Worm (Caenorhabditis elegans) whole organism, L2 larva: ENCODE data around the gene ugt-67.

Source experiments
- F13H6.1 ChIP-seq: sonication (generic microtip); optimal IDR thresholded peaks from 2 replicates; lab custom pipeline; 2016; ENCODE audit warnings: missing genetic modification characterization, missing compliant biosample characterization
- R02D3.7 ChIP-seq: fragments of 150-350 bp; optimal IDR thresholded peaks from 2 replicates; lab custom pipeline; 2014; ENCODE audit warnings: missing biosample characterization, missing genetic modification characterization
- Y55F3AM.14 ChIP-seq: fragments of 200-800 bp; sonication (Bioruptor generic); optimal IDR thresholded peaks from 2 replicates; lab custom pipeline; 2018; ENCODE audit warnings: mild to moderate bottlenecking, missing genetic modification characterization, missing compliant biosample characterization
- ZK546.5 ChIP-seq: sonication (generic microtip); optimal IDR thresholded peaks from 2 replicates; lab custom pipeline; 2017; ENCODE audit warnings: missing biosample characterization, missing genetic modification characterization
- alr-1 ChIP-seq: fragments of 150-350 bp; optimal IDR thresholded peaks from 2 replicates; lab custom pipeline; 2014; ENCODE audit warnings: missing biosample characterization, missing genetic modification characterization
- blmp-1 ChIP-seq: sonication (generic microtip); optimal IDR thresholded peaks from 2 replicates; lab custom pipeline; 2017; ENCODE audit warnings: missing genetic modification characterization, mild to moderate bottlenecking, missing compliant biosample characterization, antibody characterized with exemption, moderate library complexity; ENCODE audit not compliant: insufficient read depth
- ceh-82 ChIP-seq: fragments of 150-350 bp; optimal IDR thresholded peaks from 2 replicates; lab custom pipeline; 2014; ENCODE audit warnings: missing biosample characterization, missing genetic modification characterization
- crh-2 ChIP-seq: sonication (generic microtip); optimal IDR thresholded peaks from 2 replicates; lab custom pipeline; 2017; ENCODE audit warnings: missing biosample characterization, missing genetic modification characterization
- dmd-4 ChIP-seq: sonication (generic microtip); optimal IDR thresholded peaks from 2 replicates; lab custom pipeline; 2017; ENCODE audit warnings: missing biosample characterization, missing genetic modification characterization
- egl-27 ChIP-seq: sonication (generic microtip); optimal IDR thresholded peaks from 3 replicates; lab custom pipeline; 2017; ENCODE audit warnings: missing biosample characterization, missing genetic modification reagents, missing genetic modification characterization
- elt-1 ChIP-seq: fragments of 150-350 bp; optimal IDR thresholded peaks from 2 replicates; lab custom pipeline; 2014; ENCODE audit warnings: missing biosample characterization, missing genetic modification characterization
- elt-3 ChIP-seq: sonication (generic microtip); optimal IDR thresholded peaks from 2 replicates; lab custom pipeline; 2017; ENCODE audit warnings: missing biosample characterization, missing genetic modification characterization
- fos-1 ChIP-seq: fragments of 150-350 bp; optimal IDR thresholded peaks from 2 replicates; lab custom pipeline; 2014; ENCODE audit warnings: missing biosample characterization, missing genetic modification characterization
- gmeb-1 ChIP-seq: fragments of 150-350 bp; optimal IDR thresholded peaks from 2 replicates; lab custom pipeline; 2014; ENCODE audit warnings: missing biosample characterization, missing genetic modification characterization
- lin-11 ChIP-seq: fragments of 150-350 bp; sonication (generic microtip); optimal IDR thresholded peaks from 2 replicates; lab custom pipeline; 2014; ENCODE audit warnings: missing biosample characterization, missing genetic modification characterization, inconsistent platforms, mixed read lengths
- lin-13 ChIP-seq: fragments of 150-350 bp; optimal IDR thresholded peaks from 2 replicates; lab custom pipeline; 2014; ENCODE audit warnings: missing biosample characterization, missing genetic modification reagents, missing genetic modification characterization
- lin-39 ChIP-seq: fragments of 150-350 bp; optimal IDR thresholded peaks from 2 replicates; lab custom pipeline; 2014; ENCODE audit warnings: missing biosample characterization, missing genetic modification reagents, missing genetic modification characterization
- mab-5 ChIP-seq: fragments of 150-350 bp; optimal IDR thresholded peaks from 2 replicates; lab custom pipeline; 2014; ENCODE audit warnings: missing biosample characterization, missing genetic modification characterization
- mdl-1 ChIP-seq, 2 experiments: fragments of 150-350 bp in 1 of 2; sonication (generic microtip) in 1 of 2; optimal IDR thresholded peaks; 2 replicates each; lab custom pipeline; 2017; ENCODE audit warnings: missing biosample characterization in 2 of 2, missing genetic modification characterization in 2 of 2
- nhr-10 ChIP-seq: sonication (generic microtip); optimal IDR thresholded peaks from 2 replicates; lab custom pipeline; 2017; ENCODE audit warnings: missing biosample characterization, missing genetic modification characterization
- nhr-12 ChIP-seq: fragments of 150-350 bp; optimal IDR thresholded peaks from 2 replicates; lab custom pipeline; 2014; ENCODE audit warnings: missing biosample characterization, missing genetic modification characterization
- nhr-129 ChIP-seq: fragments of 150-350 bp; optimal IDR thresholded peaks from 2 replicates; lab custom pipeline; 2014; ENCODE audit warnings: missing biosample characterization, missing genetic modification characterization
- nhr-21 ChIP-seq: fragments of 150-350 bp; optimal IDR thresholded peaks from 2 replicates; lab custom pipeline; 2014; ENCODE audit warnings: missing biosample characterization, missing genetic modification characterization
- nhr-237 ChIP-seq: fragments of 150-350 bp; optimal IDR thresholded peaks from 2 replicates; lab custom pipeline; 2014; ENCODE audit warnings: missing biosample characterization, missing genetic modification characterization
- nhr-6 ChIP-seq: fragments of 150-350 bp; optimal IDR thresholded peaks from 2 replicates; lab custom pipeline; 2014; ENCODE audit warnings: missing biosample characterization, missing genetic modification characterization
- nhr-77 ChIP-seq: fragments of 150-350 bp; optimal IDR thresholded peaks from 2 replicates; lab custom pipeline; 2014; ENCODE audit warnings: missing biosample characterization, missing genetic modification characterization
- peb-1 ChIP-seq: fragments of 150-350 bp; optimal IDR thresholded peaks from 2 replicates; lab custom pipeline; 2014; ENCODE audit warnings: missing biosample characterization, missing genetic modification characterization
- sem-4 ChIP-seq: fragments of 150-350 bp; optimal IDR thresholded peaks from 2 replicates; lab custom pipeline; 2014; ENCODE audit warnings: missing biosample characterization, missing genetic modification reagents, missing genetic modification characterization
- sma-9 ChIP-seq, 2 experiments: fragments of 150-350 bp in 1 of 2; sonication (generic microtip) in 1 of 2; optimal IDR thresholded peaks; 2 replicates each; lab custom pipeline; 2014 to 2016; ENCODE audit warnings: missing genetic modification characterization in 2 of 2, mild to moderate bottlenecking in 1 of 2, missing biosample characterization in 1 of 2, missing compliant biosample characterization in 1 of 2, missing genetic modification reagents in 1 of 2, moderate library complexity in 1 of 2
- snpc-4 ChIP-seq: fragments of 150-350 bp; optimal IDR thresholded peaks from 2 replicates; lab custom pipeline; 2014; ENCODE audit warnings: missing biosample characterization, missing genetic modification characterization
- unc-55 ChIP-seq: fragments of 150-350 bp; sonication (generic microtip); optimal IDR thresholded peaks from 3 replicates; lab custom pipeline; 2014; ENCODE audit warnings: missing biosample characterization, missing genetic modification reagents, missing genetic modification characterization
- unc-62 ChIP-seq: fragments of 150-350 bp; optimal IDR thresholded peaks from 2 replicates; lab custom pipeline; 2014; ENCODE audit warnings: missing biosample characterization, missing genetic modification reagents, missing genetic modification characterization
- zag-1 ChIP-seq: fragments of 150-350 bp; optimal IDR thresholded peaks from 2 replicates; lab custom pipeline; 2014; ENCODE audit warnings: missing biosample characterization, missing genetic modification characterization
- ztf-11 ChIP-seq: sonication (generic microtip); optimal IDR thresholded peaks from 2 replicates; lab custom pipeline; 2017; ENCODE audit warnings: missing biosample characterization, missing genetic modification characterization
- ztf-4 ChIP-seq: fragments of 150-350 bp; optimal IDR thresholded peaks from 2 replicates; lab custom pipeline; 2014; ENCODE audit warnings: missing biosample characterization, missing genetic modification characterization

The ugt-67 gene

ce11 chrV:4879251-4879650 lies 21.9 kb upstream of the ugt-67 start, which contains the start of gene T19H12.15:
T19H12.15 (minus strand) TSS chrV:4879351.
- TF ChIP-seq elt-1: no peak
- no peak for TF ChIP-seq nhr-10 (tag; lab: Kevin White, UChicago)
- no peak for TF ChIP-seq peb-1 (tag; lab: Kevin White, UChicago)
- TF ChIP-seq F13H6.1 (tag; lab: Kevin White, UChicago): no peak
- TF ChIP-seq ztf-11 (tag; lab: Kevin White, UChicago): no peak
- no peak for TF ChIP-seq R02D3.7 (tag; lab: Kevin White, UChicago)
- TF ChIP-seq Y55F3AM.14: no peak
- no peak for TF ChIP-seq nhr-21 (tag; lab: Kevin White, UChicago)
- no peak for TF ChIP-seq lin-11 (tag; lab: Kevin White, UChicago)
- TF ChIP-seq ZK546.5: no peak
- no peak for TF ChIP-seq nhr-12
- TF ChIP-seq mab-5: no peak
- TF ChIP-seq fos-1 (tag; lab: Kevin White, UChicago): no peak
- no peak for TF ChIP-seq snpc-4 (tag; lab: Kevin White, UChicago)
- TF ChIP-seq nhr-6 (tag; lab: Kevin White, UChicago): no peak
- TF ChIP-seq elt-3 (tag; lab: Kevin White, UChicago): no peak
- no peak for TF ChIP-seq unc-55 (GFP tag; lab: Kevin White, UChicago)

DNA sequence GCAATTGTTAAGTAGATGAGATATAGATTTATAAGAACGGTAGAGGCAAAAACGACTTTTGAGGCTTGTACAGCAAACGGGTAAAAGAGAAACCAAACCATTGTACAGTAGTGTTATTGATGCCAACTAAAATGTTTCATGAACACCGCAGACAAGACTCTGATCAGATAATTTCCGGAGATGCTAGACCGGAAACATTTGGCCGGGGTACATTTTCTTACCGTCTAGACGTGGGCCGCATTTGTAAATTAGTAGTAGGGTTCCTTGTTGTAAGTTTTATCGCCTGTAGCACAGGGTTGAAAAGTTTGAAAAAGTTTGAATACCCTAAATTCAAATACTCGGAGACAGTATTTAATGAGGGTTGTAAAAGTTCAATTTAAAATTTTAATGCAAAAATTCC lies 19.8 kb upstream of the ugt-67 start, which contains the start of gene str-32:
Gene str-32, minus strand, starts transcription at position 101 of the 400 bp plus-strand sequence.
- TF ChIP-seq ceh-82 (tag; lab: Kevin White, UChicago) (no peak), blmp-1 (tag; lab: Kevin White, UChicago) (no peak), alr-1 (tag; lab: Kevin White, UChicago) (no peak), nhr-237 (tag; lab: Kevin White, UChicago) (no peak), mdl-1 (tag; optimal IDR thresholded peaks at IDR 0.05; lab: Kevin White, UChicago) (no peak), ztf-4 (tag; lab: Kevin White, UChicago) (no peak), egl-27 (no peak), crh-2 (tag; lab: Kevin White, UChicago) (no peak), lin-39 (no peak)

- TF ChIP-seq zag-1 (tag; lab: Kevin White, UChicago): no peak
- no peak for TF ChIP-seq nhr-77
- TF ChIP-seq nhr-12: no peak
- TF ChIP-seq nhr-237 (tag; lab: Kevin White, UChicago): no peak
- no peak for TF ChIP-seq nhr-129
- no peak for TF ChIP-seq mdl-1 (tag; optimal IDR thresholded peaks at IDR 0.05; lab: Kevin White, UChicago)
- TF ChIP-seq crh-2 (tag; lab: Kevin White, UChicago): no peak
- no peak for TF ChIP-seq ztf-11 (tag; lab: Kevin White, UChicago)
- no peak for TF ChIP-seq mab-5
- no peak for TF ChIP-seq dmd-4 (tag; lab: Kevin White, UChicago)
- TF ChIP-seq ceh-82 (tag; lab: Kevin White, UChicago): no peak
- TF ChIP-seq sma-9 (GFP tag; optimal IDR thresholded peaks at IDR 0.05; lab: Kevin White, UChicago): no peak
- no peak for TF ChIP-seq sma-9 (tag; optimal IDR thresholded peaks at IDR 0.05; lab: Kevin White, UChicago)
- TF ChIP-seq snpc-4 (tag; lab: Kevin White, UChicago): no peak
- no peak for TF ChIP-seq peb-1 (tag; lab: Kevin White, UChicago)
- TF ChIP-seq gmeb-1 (tag; lab: Kevin White, UChicago): no peak
- TF ChIP-seq sem-4 (tag; lab: Kevin White, UChicago): no peak
- no peak for TF ChIP-seq ztf-4 (tag; lab: Kevin White, UChicago)
Measured at ce11 chrV:4884490-4884889, 16.7 kb upstream of the ugt-67 start, which contains the start of gene T19H12.12. T19H12.12 (plus strand) TSS chrV:4884790.

DNA sequence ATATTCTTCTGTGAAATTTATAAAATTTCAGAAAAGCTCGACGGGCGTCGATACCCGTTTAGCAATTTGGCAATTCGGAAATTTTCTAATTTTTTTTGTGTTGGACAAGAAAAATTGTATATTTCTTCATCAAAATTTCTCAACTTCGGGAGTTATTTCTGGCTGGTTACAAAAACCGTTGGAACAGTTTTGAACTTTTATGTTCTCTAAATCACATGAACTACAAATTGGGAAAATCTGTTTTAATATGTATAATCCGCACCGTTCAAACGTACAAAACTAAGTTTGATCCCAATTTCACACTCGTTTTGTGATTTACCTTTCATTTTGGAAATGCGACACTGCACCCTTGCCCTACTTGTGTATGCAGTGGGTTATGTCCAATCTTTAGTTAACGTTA lies 15.8 kb upstream of the ugt-67 start, which contains the start of gene T19H12.3:
Gene T19H12.3, plus strand, starts transcription at position 301 of the 400 bp plus-strand sequence.
- TF ChIP-seq dmd-4 (tag; lab: Kevin White, UChicago) (no peak), elt-3 (tag; lab: Kevin White, UChicago) (no peak), nhr-129 (no peak), ztf-4 (tag; lab: Kevin White, UChicago) (no peak), unc-62 (no peak), ceh-82 (tag; lab: Kevin White, UChicago) (no peak), lin-13 (no peak)
- TF ChIP-seq, all 48 proteins: peak for 0
